Worm (Caenorhabditis elegans) whole organism, L2 larva: ENCODE data around the gene cdk-1.

ENCODE experiments used
- F13H6.1 ChIP-seq: sonication (generic microtip); optimal IDR thresholded peaks from 2 replicates; lab custom pipeline; 2016; ENCODE audit warnings: missing genetic modification characterization, missing compliant biosample characterization
- R02D3.7 ChIP-seq: fragments of 150-350 bp; optimal IDR thresholded peaks from 2 replicates; lab custom pipeline; 2014; ENCODE audit warnings: missing biosample characterization, missing genetic modification characterization
- Y55F3AM.14 ChIP-seq: fragments of 200-800 bp; sonication (Bioruptor generic); optimal IDR thresholded peaks from 2 replicates; lab custom pipeline; 2018; ENCODE audit warnings: mild to moderate bottlenecking, missing genetic modification characterization, missing compliant biosample characterization
- crh-2 ChIP-seq: sonication (generic microtip); optimal IDR thresholded peaks from 2 replicates; lab custom pipeline; 2017; ENCODE audit warnings: missing biosample characterization, missing genetic modification characterization
- elt-1 ChIP-seq: fragments of 150-350 bp; optimal IDR thresholded peaks from 2 replicates; lab custom pipeline; 2014; ENCODE audit warnings: missing biosample characterization, missing genetic modification characterization
- fos-1 ChIP-seq: fragments of 150-350 bp; optimal IDR thresholded peaks from 2 replicates; lab custom pipeline; 2014; ENCODE audit warnings: missing biosample characterization, missing genetic modification characterization
- gmeb-1 ChIP-seq: fragments of 150-350 bp; optimal IDR thresholded peaks from 2 replicates; lab custom pipeline; 2014; ENCODE audit warnings: missing biosample characterization, missing genetic modification characterization
- lin-11 ChIP-seq: fragments of 150-350 bp; sonication (generic microtip); optimal IDR thresholded peaks from 2 replicates; lab custom pipeline; 2014; ENCODE audit warnings: missing biosample characterization, missing genetic modification characterization, inconsistent platforms, mixed read lengths
- lin-39 ChIP-seq: fragments of 150-350 bp; optimal IDR thresholded peaks from 2 replicates; lab custom pipeline; 2014; ENCODE audit warnings: missing biosample characterization, missing genetic modification reagents, missing genetic modification characterization
- lsy-2 ChIP-seq, 2 experiments: fragments of 150-350 bp in 1 of 2; sonication (generic microtip) in 1 of 2; optimal IDR thresholded peaks; 2 replicates each; lab custom pipeline; 2014 to 2017; ENCODE audit warnings: missing biosample characterization in 2 of 2, missing genetic modification characterization in 2 of 2
- mbf-1 ChIP-seq: sonication (generic microtip); optimal IDR thresholded peaks from 2 replicates; lab custom pipeline; 2017; ENCODE audit warnings: missing biosample characterization, missing genetic modification characterization
- nhr-11 ChIP-seq: fragments of 150-350 bp; optimal IDR thresholded peaks from 2 replicates; lab custom pipeline; 2014; ENCODE audit warnings: missing biosample characterization, missing genetic modification characterization
- nhr-12 ChIP-seq: fragments of 150-350 bp; optimal IDR thresholded peaks from 2 replicates; lab custom pipeline; 2014; ENCODE audit warnings: missing biosample characterization, missing genetic modification characterization
- nhr-129 ChIP-seq: fragments of 150-350 bp; optimal IDR thresholded peaks from 2 replicates; lab custom pipeline; 2014; ENCODE audit warnings: missing biosample characterization, missing genetic modification characterization
- nhr-21 ChIP-seq: fragments of 150-350 bp; optimal IDR thresholded peaks from 2 replicates; lab custom pipeline; 2014; ENCODE audit warnings: missing biosample characterization, missing genetic modification characterization
- nhr-23 ChIP-seq: fragments of 150-350 bp; optimal IDR thresholded peaks from 2 replicates; lab custom pipeline; 2014; ENCODE audit warnings: missing biosample characterization, missing genetic modification reagents, missing genetic modification characterization
- nhr-237 ChIP-seq: fragments of 150-350 bp; optimal IDR thresholded peaks from 2 replicates; lab custom pipeline; 2014; ENCODE audit warnings: missing biosample characterization, missing genetic modification characterization
- nhr-25 ChIP-seq: fragments of 150-350 bp; sonication (generic microtip); optimal IDR thresholded peaks from 3 replicates; lab custom pipeline; 2014; ENCODE audit warnings: missing biosample characterization, missing genetic modification characterization
- nhr-6 ChIP-seq: fragments of 150-350 bp; optimal IDR thresholded peaks from 2 replicates; lab custom pipeline; 2014; ENCODE audit warnings: missing biosample characterization, missing genetic modification characterization
- nhr-77 ChIP-seq: fragments of 150-350 bp; optimal IDR thresholded peaks from 2 replicates; lab custom pipeline; 2014; ENCODE audit warnings: missing biosample characterization, missing genetic modification characterization
- peb-1 ChIP-seq: fragments of 150-350 bp; optimal IDR thresholded peaks from 2 replicates; lab custom pipeline; 2014; ENCODE audit warnings: missing biosample characterization, missing genetic modification characterization
- sem-4 ChIP-seq: fragments of 150-350 bp; optimal IDR thresholded peaks from 2 replicates; lab custom pipeline; 2014; ENCODE audit warnings: missing biosample characterization, missing genetic modification reagents, missing genetic modification characterization
- sma-3 ChIP-seq: sonication (generic microtip); optimal IDR thresholded peaks from 2 replicates; lab custom pipeline; 2016; ENCODE audit warnings: missing genetic modification reagents, missing genetic modification characterization, missing compliant biosample characterization
- sma-9 ChIP-seq, 2 experiments: fragments of 150-350 bp in 1 of 2; sonication (generic microtip) in 1 of 2; optimal IDR thresholded peaks; 2 replicates each; lab custom pipeline; 2014 to 2016; ENCODE audit warnings: missing genetic modification characterization in 2 of 2, mild to moderate bottlenecking in 1 of 2, missing biosample characterization in 1 of 2, missing compliant biosample characterization in 1 of 2, missing genetic modification reagents in 1 of 2, moderate library complexity in 1 of 2
- unc-55 ChIP-seq: fragments of 150-350 bp; sonication (generic microtip); optimal IDR thresholded peaks from 3 replicates; lab custom pipeline; 2014; ENCODE audit warnings: missing biosample characterization, missing genetic modification reagents, missing genetic modification characterization
- ztf-1 ChIP-seq: fragments of 200-800 bp; sonication (Bioruptor generic); conservative IDR thresholded peaks from 2 replicates; pipeline ENCODE4 v1.3.6; 2022; ENCODE audit warnings: missing genetic modification characterization, missing compliant biosample characterization
- ztf-11 ChIP-seq: sonication (generic microtip); optimal IDR thresholded peaks from 2 replicates; lab custom pipeline; 2017; ENCODE audit warnings: missing biosample characterization, missing genetic modification characterization

The cdk-1 gene

ce11 chrIII:9698635-9699396 is 48.5 kb upstream of the cdk-1 start (continued):
- TF ChIP-seq Y55F3AM.14 (GFP tag; lab: Kevin White, UChicago) (no peak), nhr-77 (tag; lab: Kevin White, UChicago) (no peak)

- TF ChIP-seq nhr-12 (no peak), elt-1 (tag; lab: Kevin White, UChicago) (no peak), peb-1 (tag; lab: Kevin White, UChicago) (no peak), nhr-25 (tag; lab: Kevin White, UChicago) (no peak), lin-11 (no peak), fos-1 (tag; lab: Kevin White, UChicago) (no peak), R02D3.7 (tag; lab: Kevin White, UChicago) (no peak), nhr-237 (tag; lab: Kevin White, UChicago) (no peak), nhr-11 (no peak), mbf-1 (tag; lab: Kevin White, UChicago) (no peak), lin-39 (tag; lab: Kevin White, UChicago) (no peak), nhr-77 (tag; lab: Kevin White, UChicago) (no peak), nhr-23 (tag; lab: Kevin White, UChicago) (no peak), ztf-1 (no peak), crh-2 (no peak), lsy-2 (tag; optimal IDR thresholded peaks at IDR 0.05; lab: Kevin White, UChicago) (no peak), sma-3 (GFP tag; lab: Kevin White, UChicago) (no peak), ztf-11 (tag; lab: Kevin White, UChicago) (no peak)
Observed at ce11 chrIII:9699576-9699975, 47.7 kb upstream of the cdk-1 start, which contains the start of gene tlk-1. Gene tlk-1, plus strand, starts transcription at chrIII:9699876.

- TF ChIP-seq sem-4 (tag; lab: Kevin White, UChicago) (no peak), nhr-129 (tag; lab: Kevin White, UChicago) (peak; percentile 19), nhr-23 (tag; lab: Kevin White, UChicago) (no peak), sma-9 (GFP tag; optimal IDR thresholded peaks at IDR 0.05; lab: Kevin White, UChicago) (peak; percentile 1), sma-9 (tag; optimal IDR thresholded peaks at IDR 0.05; lab: Kevin White, UChicago) (no peak), nhr-21 (peak; percentile 41)
Observed at ce11 chrIII:9700114-9700690, 47.1 kb upstream of the cdk-1 start.

ce11 chrIII:9701798-9702197 is 45.5 kb upstream of the cdk-1 start:
- TF ChIP-seq peb-1 (tag; lab: Kevin White, UChicago) (no peak), nhr-129 (tag; lab: Kevin White, UChicago) (no peak), gmeb-1 (tag; lab: Kevin White, UChicago) (no peak), mbf-1 (tag; lab: Kevin White, UChicago) (no peak), elt-1 (tag; lab: Kevin White, UChicago) (no peak)

DNA sequence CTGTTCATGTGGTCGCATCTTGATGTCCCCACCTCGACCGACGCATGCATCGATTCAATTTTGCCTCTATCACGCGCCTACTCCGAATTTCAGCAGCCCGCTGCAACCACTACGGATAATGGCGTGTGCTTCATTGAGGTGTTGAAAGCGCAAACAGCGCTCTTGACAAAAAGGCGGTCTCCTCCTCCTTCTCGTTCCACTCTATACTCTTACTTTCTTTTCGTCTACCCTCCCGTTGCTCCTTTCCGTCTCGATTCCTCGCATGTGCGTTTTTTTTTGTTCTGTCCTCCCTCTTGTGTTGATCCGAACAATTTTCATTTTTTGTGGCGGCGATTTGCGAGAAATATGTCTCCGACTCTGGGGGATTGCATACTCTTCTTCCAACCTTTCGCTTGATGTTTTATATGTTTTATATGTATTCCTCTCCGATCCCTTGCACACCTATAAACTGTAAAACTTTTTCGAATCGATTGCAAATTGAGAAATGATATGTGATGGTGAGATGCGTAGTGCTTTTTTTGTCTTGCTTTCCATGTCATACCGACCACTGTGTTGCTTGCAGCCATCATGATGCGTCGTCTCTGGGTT is 44.5 kb upstream of the cdk-1 start:
- TF ChIP-seq sma-9 (GFP tag; optimal IDR thresholded peaks at IDR 0.05; lab: Kevin White, UChicago) (peak; percentile 11), sma-9 (tag; optimal IDR thresholded peaks at IDR 0.05; lab: Kevin White, UChicago) (no peak), F13H6.1 (tag; lab: Kevin White, UChicago) (peak; percentile 36), nhr-129 (tag; lab: Kevin White, UChicago) (peak; percentile 30), lin-39 (tag; lab: Kevin White, UChicago) (no peak), nhr-6 (tag; lab: Kevin White, UChicago) (peak; percentile 5), peb-1 (tag; lab: Kevin White, UChicago) (no peak), unc-55 (GFP tag; lab: Kevin White, UChicago) (peak; percentile 14), nhr-11 (no peak), nhr-23 (tag; lab: Kevin White, UChicago) (no peak), fos-1 (tag; lab: Kevin White, UChicago) (no peak), sem-4 (tag; lab: Kevin White, UChicago) (no peak), crh-2 (no peak)
